Worm (Caenorhabditis elegans): ENCODE results near the gene col-152.

col-152 gene

ce11 chrV:10560621-10561020, at the start of gene col-152:
Gene col-152, plus strand, starts transcription at chrV:10560921.
- no peak for TF ChIP-seq tbp1 (GFP tag; optimal IDR thresholded peaks at IDR 0.05)
- no peak for TF ChIP-seq F49E8.2 (tag; optimal IDR thresholded peaks at IDR 0.05; ENCODE audit: insufficient read depth)
- no peak for TF ChIP-seq snpc-1.1 (tag; optimal IDR thresholded peaks at IDR 0.05; ENCODE audit: insufficient read depth)
- TF ChIP-seq attf-5 (GFP tag; optimal IDR thresholded peaks at IDR 0.05): no peak
- no peak for TF ChIP-seq F39B2.1 (GFP tag; IDR thresholded peaks at IDR 0.05)
- no peak for TF ChIP-seq unc-62 (GFP tag; optimal IDR thresholded peaks at IDR 0.05)
- TF ChIP-seq lin-26 (GFP tag; IDR thresholded peaks at IDR 0.05): no peak
- TF ChIP-seq bed-2 (GFP tag; IDR thresholded peaks at IDR 0.05): no peak
- TF ChIP-seq efl-1 (GFP tag; optimal IDR thresholded peaks at IDR 0.05): no peak
- no peak for TF ChIP-seq ama-1 (optimal IDR thresholded peaks at IDR 0.05)
- no peak for TF ChIP-seq ama-1 (GFP tag; optimal IDR thresholded peaks at IDR 0.05)
- TF ChIP-seq egl-18 (GFP tag; IDR thresholded peaks at IDR 0.05): no peak
- TF ChIP-seq ekl-4 (GFP tag; IDR thresholded peaks at IDR 0.05): no peak
- TF ChIP-seq sptf-2 (GFP tag; optimal IDR thresholded peaks at IDR 0.05): no peak
- TF ChIP-seq dpff-1 (tag; optimal IDR thresholded peaks at IDR 0.05): no peak
- no peak for TF ChIP-seq ccch-3 (GFP tag; optimal IDR thresholded peaks at IDR 0.05)
- TF ChIP-seq hmg-1.2 (GFP tag; IDR thresholded peaks at IDR 0.05): no peak

- TF ChIP-seq dpl-1 (GFP tag; optimal IDR thresholded peaks at IDR 0.05) (no peak), ztf-26 (tag; optimal IDR thresholded peaks at IDR 0.05) (no peak), repo-1 (tag; optimal IDR thresholded peaks at IDR 0.05) (no peak), athp-1 (tag; optimal IDR thresholded peaks at IDR 0.05) (no peak), nhr-90 (tag; optimal IDR thresholded peaks at IDR 0.05) (no peak), unc-62 (GFP tag; optimal IDR thresholded peaks at IDR 0.05) (no peak), Y79H2A.3 (GFP tag; conservative IDR thresholded peaks at IDR 0.05) (no peak), T26A5.8 (tag; optimal IDR thresholded peaks at IDR 0.05) (no peak), ztf-6 (GFP tag; IDR thresholded peaks at IDR 0.05) (no peak), Y95B8A.8 (GFP tag; IDR thresholded peaks at IDR 0.05) (no peak), hlh-26 (GFP tag; conservative IDR thresholded peaks at IDR 0.05) (no peak), pbrm-1 (GFP tag; IDR thresholded peaks at IDR 0.05) (no peak), lin-54 (GFP tag; optimal IDR thresholded peaks at IDR 0.05) (no peak)
Observed at ce11 chrV:10514271-10514670, 46.5 kb upstream of the col-152 start, which contains the start of gene dmsr-8. Gene dmsr-8, minus strand, starts transcription at chrV:10514371.

ce11 chrV:10516702-10517101, 44.0 kb upstream of the col-152 start:
- TF ChIP-seq egl-44 (GFP tag; IDR thresholded peaks at IDR 0.05): no peak
- TF ChIP-seq ztf-22 (GFP tag; optimal IDR thresholded peaks at IDR 0.05): no peak
- no peak for TF ChIP-seq snpc-1.1 (tag; optimal IDR thresholded peaks at IDR 0.05; ENCODE audit: insufficient read depth)
- no peak for TF ChIP-seq atf-7 (tag; optimal IDR thresholded peaks at IDR 0.05)
- no peak for TF ChIP-seq unc-130 (GFP tag; optimal IDR thresholded peaks at IDR 0.05)
- TF ChIP-seq ets-4 (GFP tag; optimal IDR thresholded peaks at IDR 0.05): no peak
- TF ChIP-seq lag-1 (GFP tag; IDR thresholded peaks at IDR 0.05): no peak

- no peak for TF ChIP-seq F52B5.7 (tag; optimal IDR thresholded peaks at IDR 0.05)
- TF ChIP-seq dpl-1 (GFP tag; optimal IDR thresholded peaks at IDR 0.05): no peak
- peak; percentile 43 for TF ChIP-seq snpc-4 (GFP tag; optimal IDR thresholded peaks at IDR 0.05)
- TF ChIP-seq snpc-4 (tag; optimal IDR thresholded peaks at IDR 0.05): peak in 2 of 4 experiments; percentile 37 to 57
- no peak for TF ChIP-seq repo-1 (tag; optimal IDR thresholded peaks at IDR 0.05)
- TF ChIP-seq lin-40 (tag; optimal IDR thresholded peaks at IDR 0.05): peak; percentile 57
- TF ChIP-seq ztf-6 (GFP tag; IDR thresholded peaks at IDR 0.05): no peak
- TF ChIP-seq mes-4 (tag; optimal IDR thresholded peaks at IDR 0.05): no peak
- 0 out of 2 replicates have a peak, but pooled peaks have one; percentile 7 for TF ChIP-seq hmg-20 (GFP tag; IDR thresholded peaks at IDR 0.05)
- no peak for TF ChIP-seq nhr-120 (GFP tag; IDR thresholded peaks at IDR 0.05)
- TF ChIP-seq aptf-3 (GFP tag; IDR thresholded peaks at IDR 0.05): no peak
- TF ChIP-seq Y79H2A.3 (GFP tag; conservative IDR thresholded peaks at IDR 0.05): no peak
- no peak for TF ChIP-seq snpc-1.3 (tag; optimal IDR thresholded peaks at IDR 0.05; ENCODE audit: insufficient read depth)
- no peak for TF ChIP-seq madf-10 (tag; optimal IDR thresholded peaks at IDR 0.05)
- no peak for TF ChIP-seq egl-18 (GFP tag; IDR thresholded peaks at IDR 0.05)
- TF ChIP-seq madf-6 (GFP tag; IDR thresholded peaks at IDR 0.05): peak; percentile 67
- peak; percentile 76; the same call in 1 of the 2 replicates for TF ChIP-seq madf-3 (GFP tag; IDR thresholded peaks at IDR 0.05)
Observed at ce11 chrV:10525902-10526301, 34.8 kb upstream of the col-152 start, which contains the start of the genes C35A5.8 and hda-11. Gene C35A5.8, minus strand, starts transcription at chrV:10525908. Gene hda-11, plus strand, starts transcription at chrV:10526184.
